Fruit fly (Drosophila melanogaster): ENCODE results near the gene E2f1.

dm6 chr3R:21583603-21584218, 77.0 kb downstream of the E2f1 start:
- no peak for TF ChIP-seq CG6854 (GFP tag; optimal IDR thresholded peaks at IDR 0.05)
- TF ChIP-seq Sox14 (GFP tag; optimal IDR thresholded peaks at IDR 0.05): no peak
- TF ChIP-seq CG3032 (tag; optimal IDR thresholded peaks at IDR 0.05): no peak
- TF ChIP-seq OdsH (GFP tag; optimal IDR thresholded peaks at IDR 0.05): no peak
- no peak for TF ChIP-seq Lpt (GFP tag; optimal IDR thresholded peaks at IDR 0.05)
- TF ChIP-seq acj6 (GFP tag; optimal IDR thresholded peaks at IDR 0.05): no peak

All from whole organism, prepupa.